Fruit fly (Drosophila melanogaster): Measurements from ENCODE around the gene CG9154.

CG9154 gene

DNA sequence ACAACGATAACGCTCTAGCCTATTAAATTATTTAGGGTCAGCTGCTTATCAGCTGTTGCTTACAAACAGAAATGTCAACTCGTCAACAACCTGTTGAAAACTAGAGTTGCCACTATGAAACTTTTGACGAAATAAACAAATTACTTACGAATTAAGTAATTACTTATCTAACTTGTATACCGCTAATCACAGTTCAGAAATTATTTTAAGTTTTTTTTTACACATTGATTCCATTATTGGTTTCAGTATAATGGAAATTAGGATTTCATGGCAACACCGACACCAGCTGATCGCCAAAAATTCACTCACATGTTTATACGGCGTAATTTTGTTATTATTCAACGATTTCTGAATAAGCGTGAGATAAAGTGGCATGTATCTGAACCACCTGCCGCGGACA lies 32.7 kb downstream of the CG9154 start, which contains the start of the genes CG9117 and CG31643 (continued):
- TF ChIP-seq zen2 (GFP tag; IDR thresholded peaks at IDR 0.05; ENCODE audit: partially characterized antibody), result no peak
- TF ChIP-seq cg (GFP tag; optimal IDR thresholded peaks at IDR 0.05), result no peak
- no peak for TF ChIP-seq run (tag; optimal IDR thresholded peaks at IDR 0.05)
- no peak for TF ChIP-seq seq (GFP tag; IDR thresholded peaks at IDR 0.05)
- TF ChIP-seq Optix (GFP tag; IDR thresholded peaks at IDR 0.05), result no peak
- TF ChIP-seq CG13894 (tag; optimal IDR thresholded peaks at IDR 0.05), result no peak
- no peak for TF ChIP-seq CG6854 (GFP tag; optimal IDR thresholded peaks at IDR 0.05)
- TF ChIP-seq dmrt99B (tag; optimal IDR thresholded peaks at IDR 0.05), result no peak
- peak; percentile 42 for TF ChIP-seq CoRest (tag; optimal IDR thresholded peaks at IDR 0.05)
- TF ChIP-seq gcm2 (GFP tag; optimal IDR thresholded peaks at IDR 0.05), result no peak
- no peak for TF ChIP-seq odd (GFP tag; optimal IDR thresholded peaks at IDR 0.05)
- TF ChIP-seq nom (GFP tag; optimal IDR thresholded peaks at IDR 0.05), result peak; percentile 32
- peak; percentile 57 for TF ChIP-seq CG10267 (tag; optimal IDR thresholded peaks at IDR 0.05)
- TF ChIP-seq sug (tag; optimal IDR thresholded peaks at IDR 0.05), result no peak
- TF ChIP-seq schlank (tag; optimal IDR thresholded peaks at IDR 0.05), result no peak
- peak; percentile 26 for TF ChIP-seq zen (tag; optimal IDR thresholded peaks at IDR 0.05)
- TF ChIP-seq ham (GFP tag; IDR thresholded peaks at IDR 0.05), result no peak
- no peak for TF ChIP-seq HLH3B (GFP tag; IDR thresholded peaks at IDR 0.05)
- TF ChIP-seq Dp (GFP tag; optimal IDR thresholded peaks at IDR 0.05), result no peak
- TF ChIP-seq CG5953 (GFP tag; IDR thresholded peaks at IDR 0.05), result no peak
- TF ChIP-seq Side (GFP tag; optimal IDR thresholded peaks at IDR 0.05), result peak; percentile 71
- TF ChIP-seq Sry-β (GFP tag; optimal IDR thresholded peaks at IDR 0.05), result peak; percentile 1
- no peak for TF ChIP-seq ato (GFP tag; IDR thresholded peaks at IDR 0.05; ENCODE audit: partially characterized antibody)
- TF ChIP-seq CG15011 (GFP tag; optimal IDR thresholded peaks at IDR 0.05), result no peak
- no peak for TF ChIP-seq peb (GFP tag; IDR thresholded peaks at IDR 0.05)
- TF ChIP-seq psq (GFP tag; optimal IDR thresholded peaks at IDR 0.05), result no peak
- TF ChIP-seq CG4820 (GFP tag; optimal IDR thresholded peaks at IDR 0.05), result peak; percentile 49
- TF ChIP-seq Bdp1 (GFP tag; optimal IDR thresholded peaks at IDR 0.05), result peak; percentile 29
- TF ChIP-seq CHES-1-like (GFP tag; optimal IDR thresholded peaks at IDR 0.05), result peak; percentile 70
- peak; percentile 88 for TF ChIP-seq CG14710 (tag; optimal IDR thresholded peaks at IDR 0.05)
- TF ChIP-seq CG11398 (GFP tag; optimal IDR thresholded peaks at IDR 0.05), result no peak
- TF ChIP-seq Fer1 (GFP tag; optimal IDR thresholded peaks at IDR 0.05), result peak; percentile 67
- no peak for TF ChIP-seq ken (GFP tag; IDR thresholded peaks at IDR 0.05)
- 0 out of 2 replicates have a peak, but pooled peaks have one; percentile 21 for TF ChIP-seq Drgx (GFP tag; IDR thresholded peaks at IDR 0.05)
- TF ChIP-seq jing (GFP tag; optimal IDR thresholded peaks at IDR 0.05), result no peak
- TF ChIP-seq lov (optimal IDR thresholded peaks at IDR 0.05), result no peak
- no peak for TF ChIP-seq lov (GFP tag; IDR thresholded peaks at IDR 0.05)
- TF ChIP-seq tio (GFP tag; optimal IDR thresholded peaks at IDR 0.05), result no peak
- peak; percentile 61 for TF ChIP-seq Max (GFP tag; optimal IDR thresholded peaks at IDR 0.05)
- no peak for TF ChIP-seq luna (GFP tag; optimal IDR thresholded peaks at IDR 0.05)
- TF ChIP-seq Usf (GFP tag; optimal IDR thresholded peaks at IDR 0.05), result no peak
- TF ChIP-seq Gug (GFP tag; IDR thresholded peaks at IDR 0.05), result no peak
- TF ChIP-seq Mes4 (GFP tag; optimal IDR thresholded peaks at IDR 0.05), result peak; percentile 30
- TF ChIP-seq CG18262 (tag; optimal IDR thresholded peaks at IDR 0.05), result no peak
- no peak for TF ChIP-seq hb (GFP tag; IDR thresholded peaks at IDR 0.05; ENCODE audit: partially characterized antibody)
- peak; percentile 59 for TF ChIP-seq CG34376 (GFP tag; optimal IDR thresholded peaks at IDR 0.05)
- no peak for TF ChIP-seq B-H2 (GFP tag; optimal IDR thresholded peaks at IDR 0.05)
- TF ChIP-seq CG3726 (GFP tag; IDR thresholded peaks at IDR 0.05), result no peak
- no peak for TF ChIP-seq CG1832 (GFP tag; optimal IDR thresholded peaks at IDR 0.05)
- TF ChIP-seq CG43689 (GFP tag; IDR thresholded peaks at IDR 0.05), result no peak
- TF ChIP-seq C15 (GFP tag; IDR thresholded peaks at IDR 0.05), result no peak
- peak; percentile 26 for TF ChIP-seq Sry-δ (GFP tag; optimal IDR thresholded peaks at IDR 0.05)
